Worm (Caenorhabditis elegans): ENCODE measurements around the gene yju-2.

The yju-2 gene

ce11 chrIII:7170090-7170489 lies 14.0 kb upstream of the yju-2 start:
- TF ChIP-seq egrh-3 (GFP tag; IDR thresholded peaks at IDR 0.05) (no peak), nhr-80 (tag; optimal IDR thresholded peaks at IDR 0.05) (no peak)

ce11 chrIII:7178497-7178896 lies 5.6 kb upstream of the yju-2 start:
- TF ChIP-seq let-526 (GFP tag; IDR thresholded peaks at IDR 0.05) (no peak), ZK185.1 (tag; optimal IDR thresholded peaks at IDR 0.05; ENCODE audit: poor library complexity, severe bottlenecking) (no peak), F39B2.1 (GFP tag; IDR thresholded peaks at IDR 0.05) (peak; percentile 59; the same call in 1 of the 2 replicates), Y56A3A.18 (GFP tag; IDR thresholded peaks at IDR 0.05) (peak; percentile 45; the same call in 1 of the 2 replicates), xnd-1 (tag; optimal IDR thresholded peaks at IDR 0.05) (no peak), B0336.3 (GFP tag; IDR thresholded peaks at IDR 0.05) (peak; percentile 82), D2030.7 (GFP tag; IDR thresholded peaks at IDR 0.05) (0 out of 2 replicates have a peak, but pooled peaks have one; percentile 36), snpc-4 (GFP tag; optimal IDR thresholded peaks at IDR 0.05) (no peak), snpc-4 (tag; optimal IDR thresholded peaks at IDR 0.05) (peak in 1 of 4 experiments; percentile 26), F57A8.1 (GFP tag; optimal IDR thresholded peaks at IDR 0.05) (no peak), cebp-1 (GFP tag; IDR thresholded peaks at IDR 0.05) (no peak), cebp-1 (tag; optimal IDR thresholded peaks at IDR 0.05) (peak; percentile 54), hsf-1 (GFP tag; IDR thresholded peaks at IDR 0.05) (peak; percentile 65; the same call in 1 of the 2 replicates), ztf-18 (tag; optimal IDR thresholded peaks at IDR 0.05) (peak; percentile 32), aptf-2 (GFP tag; conservative IDR thresholded peaks at IDR 0.05) (no peak), pbrm-1 (GFP tag; IDR thresholded peaks at IDR 0.05) (peak; percentile 51; the same call in 1 of the 2 replicates), die-1 (tag; optimal IDR thresholded peaks at IDR 0.05) (peak; percentile 3), ama-1 (optimal IDR thresholded peaks at IDR 0.05) (no peak), ama-1 (GFP tag; optimal IDR thresholded peaks at IDR 0.05) (no peak), mcd-1 (GFP tag; IDR thresholded peaks at IDR 0.05) (peak; percentile 41; the same call in 1 of the 2 replicates), lin-54 (GFP tag; optimal IDR thresholded peaks at IDR 0.05) (peak; percentile 57), F33H1.4 (GFP tag; IDR thresholded peaks at IDR 0.05) (peak; percentile 49), lsl-1 (GFP tag; optimal IDR thresholded peaks at IDR 0.05) (peak; percentile 29), nfya-2 (GFP tag; IDR thresholded peaks at IDR 0.05) (0 out of 2 replicates have a peak, but pooled peaks have one; percentile 54), snpc-3.4 (tag; optimal IDR thresholded peaks at IDR 0.05) (peak; percentile 3), dpl-1 (GFP tag; optimal IDR thresholded peaks at IDR 0.05) (no peak), him-1 (tag; optimal IDR thresholded peaks at IDR 0.05) (no peak), snpc-1.3 (tag; optimal IDR thresholded peaks at IDR 0.05; ENCODE audit: insufficient read depth) (peak; percentile 11), nfyb-1 (GFP tag; IDR thresholded peaks at IDR 0.05) (peak; percentile 50; the same call in 1 of the 2 replicates), Y53G8AR.9 (GFP tag; conservative IDR thresholded peaks at IDR 0.05) (0 out of 2 replicates have a peak, but pooled peaks have one; percentile 53), lin-26 (GFP tag; IDR thresholded peaks at IDR 0.05) (peak; percentile 78), ztf-25 (GFP tag; IDR thresholded peaks at IDR 0.05) (no peak), attf-6 (GFP tag; IDR thresholded peaks at IDR 0.05) (peak; percentile 56; the same call in 1 of the 2 replicates), athp-1 (tag; optimal IDR thresholded peaks at IDR 0.05) (peak; percentile 71), madf-6 (GFP tag; IDR thresholded peaks at IDR 0.05) (peak; percentile 72), F52B5.7 (tag; optimal IDR thresholded peaks at IDR 0.05) (peak; percentile 8), ekl-4 (GFP tag; IDR thresholded peaks at IDR 0.05) (peak; percentile 86), ceh-79 (tag; optimal IDR thresholded peaks at IDR 0.05) (no peak), F49E8.2 (tag; optimal IDR thresholded peaks at IDR 0.05; ENCODE audit: insufficient read depth) (peak; percentile 51), Y95B8A.8 (GFP tag; IDR thresholded peaks at IDR 0.05) (peak; percentile 54; the same call in 1 of the 2 replicates), tbp1 (GFP tag; optimal IDR thresholded peaks at IDR 0.05) (peak; percentile 35), bed-1 (GFP tag; IDR thresholded peaks at IDR 0.05) (no peak), hmg-1.2 (GFP tag; IDR thresholded peaks at IDR 0.05) (peak; percentile 11; the same call in 1 of the 2 replicates), aptf-3 (GFP tag; IDR thresholded peaks at IDR 0.05) (0 out of 2 replicates have a peak, but pooled peaks have one; percentile 10), madf-3 (GFP tag; IDR thresholded peaks at IDR 0.05) (peak; percentile 46; the same call in 1 of the 2 replicates)
